Worm (Caenorhabditis elegans) whole organism, late embryonic: ENCODE measurements around the gene T06A10.106.
"Not testable (repeated sequence)": the region's sequence is repeated elsewhere in the genome, so short reads cannot be mapped to it uniquely, and the experiment has no call there.

Experiments used
- C08G9.2 ChIP-seq: sonication (generic microtip); optimal IDR thresholded peaks from 2 replicates; lab custom pipeline; 2016; ENCODE audit warnings: mild to moderate bottlenecking, missing genetic modification characterization, moderate library complexity, missing compliant biosample characterization
- F13H6.1 ChIP-seq: sonication (generic microtip); optimal IDR thresholded peaks from 2 replicates; lab custom pipeline; 2016; ENCODE audit warnings: missing genetic modification characterization, missing compliant biosample characterization
- K02D7.2 ChIP-seq: sonication (generic microtip); optimal IDR thresholded peaks from 2 replicates; lab custom pipeline; 2017; ENCODE audit warnings: mild to moderate bottlenecking, missing genetic modification characterization, missing compliant biosample characterization
- T23F11.4 ChIP-seq: fragments of 200-800 bp; sonication (Bioruptor generic); optimal IDR thresholded peaks from 2 replicates; lab custom pipeline; 2018; ENCODE audit warnings: mild to moderate bottlenecking, missing genetic modification characterization, missing compliant biosample characterization
- ahr-1 ChIP-seq: sonication (generic microtip); optimal IDR thresholded peaks from 2 replicates; lab custom pipeline; 2016; ENCODE audit warnings: missing genetic modification characterization, missing compliant biosample characterization
- ceh-14 ChIP-seq: sonication (generic microtip); optimal IDR thresholded peaks from 2 replicates; lab custom pipeline; 2016; ENCODE audit warnings: missing genotype, missing genetic modification characterization, missing compliant biosample characterization
- ceh-19 ChIP-seq: fragments of 200-800 bp; sonication (Bioruptor generic); optimal IDR thresholded peaks from 2 replicates; lab custom pipeline; 2018; ENCODE audit warnings: mild to moderate bottlenecking, missing genetic modification characterization, missing compliant biosample characterization
- ceh-45 ChIP-seq: fragments of 200-800 bp; sonication (Bioruptor generic); IDR thresholded peaks from 2 replicates; pipeline ENCODE4 v1.3.6; 2022; ENCODE audit warnings: missing genetic modification reagents, missing genetic modification characterization, missing compliant biosample characterization
- ceh-48 ChIP-seq: sonication (generic microtip); optimal IDR thresholded peaks from 2 replicates; lab custom pipeline; 2016; ENCODE audit warnings: missing genetic modification characterization, inconsistent platforms, missing compliant biosample characterization
- ceh-6 ChIP-seq: fragments of 200-800 bp; sonication (Bioruptor generic); optimal IDR thresholded peaks from 2 replicates; lab custom pipeline; 2018; ENCODE audit warnings: mild to moderate bottlenecking, missing genetic modification characterization, missing compliant biosample characterization
- ceh-9 ChIP-seq: sonication (generic microtip); optimal IDR thresholded peaks from 2 replicates; lab custom pipeline; 2016; ENCODE audit warnings: mild to moderate bottlenecking, missing genetic modification characterization, inconsistent platforms, missing compliant biosample characterization
- che-1 ChIP-seq: sonication (generic microtip); optimal IDR thresholded peaks from 2 replicates; lab custom pipeline; 2016; ENCODE audit warnings: mild to moderate bottlenecking, missing genetic modification characterization, missing compliant biosample characterization
- elt-4 ChIP-seq: sonication (generic microtip); optimal IDR thresholded peaks from 2 replicates; lab custom pipeline; 2016; ENCODE audit warnings: missing genetic modification characterization, missing compliant biosample characterization
- ets-4 ChIP-seq: sonication (generic microtip); optimal IDR thresholded peaks from 2 replicates; lab custom pipeline; 2016; ENCODE audit warnings: missing genetic modification characterization, missing compliant biosample characterization
- eyg-1 ChIP-seq: sonication (generic microtip); optimal IDR thresholded peaks from 2 replicates; lab custom pipeline; 2016; ENCODE audit warnings: missing genotype, missing genetic modification characterization, missing compliant biosample characterization
- fkh-6 ChIP-seq: sonication (generic microtip); optimal IDR thresholded peaks from 2 replicates; lab custom pipeline; 2016; ENCODE audit warnings: missing genetic modification characterization, missing compliant biosample characterization
- hlh-13 ChIP-seq: fragments of 200-800 bp; sonication (Bioruptor generic); optimal IDR thresholded peaks from 2 replicates; lab custom pipeline; 2018; ENCODE audit warnings: mild to moderate bottlenecking, missing genetic modification characterization, missing compliant biosample characterization
- hlh-15 ChIP-seq: sonication (generic microtip); optimal IDR thresholded peaks from 2 replicates; lab custom pipeline; 2016; ENCODE audit warnings: missing genetic modification characterization, missing compliant biosample characterization
- hlh-6 ChIP-seq: sonication (generic microtip); optimal IDR thresholded peaks from 2 replicates; lab custom pipeline; 2016; ENCODE audit warnings: missing genotype, missing genetic modification characterization, missing compliant biosample characterization
- mec-3 ChIP-seq: sonication (generic microtip); optimal IDR thresholded peaks from 2 replicates; lab custom pipeline; 2016; ENCODE audit warnings: borderline replicate concordance, missing genetic modification characterization, missing compliant biosample characterization
- pros-1 ChIP-seq: fragments of 150-350 bp; optimal IDR thresholded peaks from 2 replicates; lab custom pipeline; 2014; ENCODE audit warnings: missing biosample characterization, missing genetic modification reagents, missing genetic modification characterization
- rnt-1 ChIP-seq: sonication (generic microtip); optimal IDR thresholded peaks from 2 replicates; lab custom pipeline; 2016; ENCODE audit warnings: missing genetic modification characterization, missing compliant biosample characterization
- sdc-2 ChIP-seq: sonication (generic microtip); optimal IDR thresholded peaks from 2 replicates; lab custom pipeline; 2016; ENCODE audit warnings: missing genotype, missing genetic modification characterization, missing compliant biosample characterization
- sox-4 ChIP-seq: sonication (generic microtip); optimal IDR thresholded peaks from 2 replicates; lab custom pipeline; 2017; ENCODE audit warnings: mild to moderate bottlenecking, missing genetic modification characterization, inconsistent platforms, missing compliant biosample characterization
- tbx-7 ChIP-seq: sonication (generic microtip); optimal IDR thresholded peaks from 2 replicates; lab custom pipeline; 2016; ENCODE audit warnings: missing genotype, missing genetic modification characterization, missing compliant biosample characterization
- ttx-3 ChIP-seq: sonication (generic microtip); optimal IDR thresholded peaks from 2 replicates; lab custom pipeline; 2016; ENCODE audit warnings: missing genetic modification reagents, missing genetic modification characterization, missing compliant biosample characterization
- unc-3 ChIP-seq, 2 experiments: fragments of 200-800 bp in 1 of 2; sonication (Bioruptor generic) in 1 of 2; sonication (generic microtip) in 1 of 2; conservative IDR thresholded peaks in 1 of 2; optimal IDR thresholded peaks in 1 of 2; 2 replicates each; pipeline versions ENCODE4 v1.3.6 to Lab custom; 2016 to 2022; ENCODE audit warnings: missing compliant biosample characterization in 2 of 2, missing genetic modification characterization in 2 of 2, missing genetic modification reagents in 1 of 2
- unc-42 ChIP-seq: sonication (generic microtip); optimal IDR thresholded peaks from 2 replicates; lab custom pipeline; 2016; ENCODE audit warnings: missing genotype, missing genetic modification characterization, missing compliant biosample characterization
- unc-55 ChIP-seq: sonication (generic microtip); optimal IDR thresholded peaks from 2 replicates; lab custom pipeline; 2017; ENCODE audit warnings: missing biosample characterization, missing genetic modification reagents, missing genetic modification characterization
- zip-5 ChIP-seq: sonication (generic microtip); optimal IDR thresholded peaks from 2 replicates; lab custom pipeline; 2016; ENCODE audit warnings: missing genetic modification characterization, missing compliant biosample characterization

The T06A10.106 gene

ce11 chrIV:16868900-16869299, at the start of gene T06A10.106:
Gene T06A10.106 (minus strand): TSS chrIV:16869000.
- TF ChIP-seq unc-3 (GFP tag; conservative IDR thresholded peaks at IDR 0.05; lab: Robert Waterston, UW) (no peak), unc-3 (tag; optimal IDR thresholded peaks at IDR 0.05; lab: Kevin White, UChicago) (no peak), ceh-19 (GFP tag; lab: Kevin White, UChicago) (no peak), hlh-6 (no peak)
- TF ChIP-seq, all 69 proteins: peak for 0

ce11 chrIV:16917831-16918429, 49.1 kb upstream of the T06A10.106 start, which contains the start of the genes Y116A8C.469 and Y116A8C.468:
Gene Y116A8C.469 (minus strand): TSS chrIV:16917931.
Gene Y116A8C.468 (plus strand): TSS chrIV:16918379.
- TF ChIP-seq mec-3 (tag; lab: Kevin White, UChicago) (no peak), rnt-1 (tag; lab: Kevin White, UChicago) (no peak), hlh-15 (tag; lab: Kevin White, UChicago) (no peak), pros-1 (tag; lab: Kevin White, UChicago) (no peak), elt-4 (tag; lab: Kevin White, UChicago) (no peak), tbx-7 (tag; lab: Kevin White, UChicago) (no peak), ceh-14 (tag; lab: Kevin White, UChicago) (no peak), hlh-13 (GFP tag; lab: Kevin White, UChicago) (no peak), ttx-3 (tag; lab: Kevin White, UChicago) (no peak), ceh-45 (GFP tag; lab: Robert Waterston, UW) (no peak), unc-55 (no peak), eyg-1 (tag; lab: Kevin White, UChicago) (no peak), C08G9.2 (no peak), T23F11.4 (GFP tag; lab: Kevin White, UChicago) (no peak), sox-4 (tag; lab: Kevin White, UChicago) (no peak)

- TF ChIP-seq hlh-13 (GFP tag; lab: Kevin White, UChicago) (no peak), ceh-6 (GFP tag; lab: Kevin White, UChicago) (no peak), ttx-3 (tag; lab: Kevin White, UChicago) (no peak), rnt-1 (tag; lab: Kevin White, UChicago) (no peak), ceh-9 (tag; lab: Kevin White, UChicago) (no peak), sdc-2 (tag; lab: Kevin White, UChicago) (no peak), F13H6.1 (tag; lab: Kevin White, UChicago) (no peak), ets-4 (tag; lab: Kevin White, UChicago) (no peak)
Observed at ce11 chrIV:16915751-16916150, 47.0 kb upstream of the T06A10.106 start, which contains the start of gene Y116A8C.3. Gene Y116A8C.3 (plus strand): TSS chrIV:16916051.

ce11 chrIV:16898205-16898604, 29.4 kb upstream of the T06A10.106 start:
- TF ChIP-seq unc-42 (tag; lab: Kevin White, UChicago) (no peak), K02D7.2 (tag; lab: Kevin White, UChicago) (no peak), hlh-6 (no peak), fkh-6 (no peak), ceh-48 (tag; lab: Kevin White, UChicago) (no peak), zip-5 (tag; lab: Kevin White, UChicago) (no peak), ahr-1 (tag; lab: Kevin White, UChicago) (no peak), elt-4 (tag; lab: Kevin White, UChicago) (no peak), unc-3 (GFP tag; conservative IDR thresholded peaks at IDR 0.05; lab: Robert Waterston, UW) (no peak), unc-3 (tag; optimal IDR thresholded peaks at IDR 0.05; lab: Kevin White, UChicago) (no peak), C08G9.2 (no peak)
- TF ChIP-seq, all 69 proteins: peak for 0

DNA sequence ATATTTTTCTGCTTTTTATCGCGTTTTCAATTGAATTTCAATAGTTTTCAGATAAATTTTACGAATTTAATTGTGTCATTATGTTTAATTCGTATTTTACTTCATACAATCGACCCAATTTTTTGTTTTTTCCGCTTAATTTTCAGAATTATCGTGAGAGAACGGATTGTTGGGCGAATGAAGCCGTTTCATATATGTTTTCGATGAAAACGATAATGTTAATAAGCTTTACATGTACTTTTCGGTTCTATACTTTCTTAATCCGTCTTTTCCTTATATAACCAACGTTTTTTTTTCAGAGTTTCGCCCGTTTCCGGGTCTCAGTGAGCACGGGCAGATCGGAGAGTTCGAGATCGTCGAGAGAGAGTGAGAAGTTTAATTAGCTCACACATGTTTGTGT, 26.5 kb upstream of the T06A10.106 start, which contains the start of gene T06A10.2:
T06A10.2 (plus strand) TSS at position 301 of the 400 bp plus-strand sequence.
- not testable (repeated sequence) for TF ChIP-seq elt-4 (tag; lab: Kevin White, UChicago); che-1 (tag; lab: Kevin White, UChicago); ceh-6 (GFP tag; lab: Kevin White, UChicago)
- TF ChIP-seq, all 69 proteins: peak for 0; not testable (repeated sequence) for 69
